Worm (Caenorhabditis elegans) whole organism, L1 larva: ENCODE measurements around the gene F11D5.7.

Experiments used
- fkh-10 ChIP-seq: sonication (generic microtip); optimal IDR thresholded peaks from 2 replicates; lab custom pipeline; 2017; ENCODE audit warnings: missing biosample characterization, missing genetic modification reagents, missing genetic modification characterization
- nhr-11 ChIP-seq: fragments of 150-350 bp; optimal IDR thresholded peaks from 2 replicates; lab custom pipeline; 2014; ENCODE audit warnings: missing biosample characterization, missing genetic modification characterization
- nhr-71 ChIP-seq: sonication (generic microtip); optimal IDR thresholded peaks from 2 replicates; lab custom pipeline; 2016; ENCODE audit warnings: mild to moderate bottlenecking, missing genetic modification characterization, moderate library complexity, missing compliant biosample characterization
- rnt-1 ChIP-seq: sonication (generic microtip); optimal IDR thresholded peaks from 2 replicates; lab custom pipeline; 2016; ENCODE audit warnings: mild to moderate bottlenecking, missing genetic modification characterization, moderate library complexity, missing compliant biosample characterization

- TF ChIP-seq nhr-71, result no peak
- no peak for TF ChIP-seq nhr-11
- no peak for TF ChIP-seq fkh-10 (GFP tag; lab: Kevin White, UChicago)
- no peak for TF ChIP-seq rnt-1 (tag; lab: Kevin White, UChicago)
These were observed 6.5 kb downstream of the F11D5.7 start for ce11 chrX:3310702-3311101.
